Worm (Caenorhabditis elegans) whole organism, L3 larva: ENCODE results near the gene ins-17.

Source experiments
- aly-2 ChIP-seq: fragments of 150-350 bp; optimal IDR thresholded peaks from 2 replicates; lab custom pipeline; 2014; ENCODE audit warnings: missing biosample characterization, missing genetic modification characterization
- ama-1 ChIP-seq: fragments of 150-350 bp; optimal IDR thresholded peaks from 2 replicates; lab custom pipeline; 2018
- daf-12 ChIP-seq: fragments of 150-350 bp; optimal IDR thresholded peaks from 2 replicates; lab custom pipeline; 2014; ENCODE audit warnings: missing biosample characterization, missing genetic modification reagents, missing genetic modification characterization
- fkh-10 ChIP-seq: sonication (generic microtip); optimal IDR thresholded peaks from 2 replicates; lab custom pipeline; 2017; ENCODE audit warnings: missing biosample characterization, missing genetic modification reagents, missing genetic modification characterization
- mml-1 ChIP-seq: fragments of 150-350 bp; sonication (generic microtip); optimal IDR thresholded peaks from 3 replicates; lab custom pipeline; 2014; ENCODE audit warnings: missing biosample characterization, missing genetic modification characterization
- nhr-11 ChIP-seq: fragments of 150-350 bp; optimal IDR thresholded peaks from 2 replicates; lab custom pipeline; 2014; ENCODE audit warnings: missing biosample characterization, missing genetic modification characterization
- nhr-12 ChIP-seq: fragments of 150-350 bp; optimal IDR thresholded peaks from 2 replicates; lab custom pipeline; 2014; ENCODE audit warnings: missing biosample characterization, missing genetic modification characterization
- nhr-23 ChIP-seq: fragments of 150-350 bp; optimal IDR thresholded peaks from 2 replicates; lab custom pipeline; 2014; ENCODE audit warnings: missing biosample characterization, missing genetic modification reagents, missing genetic modification characterization
- nhr-28 ChIP-seq: fragments of 150-350 bp; optimal IDR thresholded peaks from 2 replicates; lab custom pipeline; 2014; ENCODE audit warnings: missing biosample characterization, missing genetic modification characterization
- snpc-4 ChIP-seq: fragments of 150-350 bp; optimal IDR thresholded peaks from 2 replicates; lab custom pipeline; 2014; ENCODE audit warnings: missing biosample characterization, missing genetic modification characterization
- tbx-2 ChIP-seq: sonication (generic microtip); optimal IDR thresholded peaks from 2 replicates; lab custom pipeline; 2016; ENCODE audit warnings: mild to moderate bottlenecking, missing genetic modification characterization, missing compliant biosample characterization
- ztf-11 ChIP-seq: fragments of 150-350 bp; optimal IDR thresholded peaks from 2 replicates; lab custom pipeline; 2014; ENCODE audit warnings: missing biosample characterization, missing genetic modification characterization

DNA sequence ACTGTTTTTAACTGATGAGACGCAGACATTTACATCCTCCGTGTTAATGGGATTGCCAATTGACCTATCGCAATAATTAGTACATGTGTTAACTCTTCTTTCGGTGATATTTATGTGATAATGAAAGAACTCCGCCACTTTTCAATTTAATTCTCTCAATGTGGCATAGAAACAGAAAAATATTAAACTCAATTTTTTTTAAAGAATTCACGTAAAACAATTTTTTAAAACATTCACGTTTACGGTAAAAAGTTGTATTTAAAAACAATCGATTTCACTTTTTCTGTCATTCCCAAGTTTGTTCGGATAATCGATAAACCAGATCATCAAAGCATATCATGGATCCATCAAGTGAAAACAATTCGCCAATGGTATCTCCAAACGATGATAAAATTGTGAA lies 8.6 kb downstream of the ins-17 start, which contains the start of gene mstr-2:
- TF ChIP-seq ama-1 (lab: Kevin White, UChicago) = no peak
- no peak for TF ChIP-seq daf-12 (tag; lab: Kevin White, UChicago)
- no peak for TF ChIP-seq nhr-28 (tag; lab: Kevin White, UChicago)
- TF ChIP-seq nhr-11 (tag; lab: Kevin White, UChicago) = no peak
- no peak for TF ChIP-seq fkh-10 (GFP tag; lab: Kevin White, UChicago)
- TF ChIP-seq nhr-12 = no peak
- TF ChIP-seq snpc-4 (tag; lab: Kevin White, UChicago) = no peak
- no peak for TF ChIP-seq nhr-23 (tag; lab: Kevin White, UChicago)
- TF ChIP-seq tbx-2 (tag; lab: Kevin White, UChicago) = no peak
- no peak for TF ChIP-seq mml-1 (tag; lab: Kevin White, UChicago)
- no peak for TF ChIP-seq aly-2 (tag; lab: Kevin White, UChicago)
- no peak for TF ChIP-seq ztf-11 (tag; lab: Kevin White, UChicago)
